Worm (Caenorhabditis elegans) whole organism, young adult: ENCODE measurements around the gene nhr-53.
A peak's percentile ranks its signal among the peaks of the same experiment; 100 is the strongest.

Source experiments
- B0019.2 ChIP-seq: fragments of 200-800 bp; sonication (Bioruptor generic); conservative IDR thresholded peaks from 2 replicates; pipeline ENCODE4 v1.3.6; 2022; ENCODE audit warnings: missing genetic modification reagents, missing genetic modification characterization, missing compliant biosample characterization
- D2030.7 ChIP-seq: fragments of 200-800 bp; sonication (Bioruptor generic); IDR thresholded peaks from 2 replicates; pipeline ENCODE4 v1.3.6; 2022; ENCODE audit warnings: missing genetic modification reagents, missing genetic modification characterization, missing compliant biosample characterization
- F33H1.4 ChIP-seq: fragments of 200-800 bp; sonication (Bioruptor generic); IDR thresholded peaks from 2 replicates; pipeline ENCODE4 v1.3.6; 2022; ENCODE audit warnings: missing genetic modification reagents, missing genetic modification characterization, missing compliant biosample characterization
- F37B4.10 ChIP-seq: fragments of 200-800 bp; sonication (Bioruptor generic); IDR thresholded peaks from 2 replicates; pipeline ENCODE4 v1.3.6; 2022; ENCODE audit warnings: missing genetic modification characterization, missing compliant biosample characterization
- K11D2.4 ChIP-seq: fragments of 200-800 bp; sonication (Bioruptor generic); IDR thresholded peaks from 2 replicates; pipeline ENCODE4 v1.3.6; 2022; ENCODE audit warnings: missing genetic modification reagents, missing genetic modification characterization, missing compliant biosample characterization
- K12H6.12 ChIP-seq: fragments of 200-800 bp; sonication (Bioruptor generic); optimal IDR thresholded peaks from 2 replicates; lab custom pipeline; 2018; ENCODE audit warnings: mild to moderate bottlenecking, missing genetic modification characterization, missing compliant biosample characterization
- Y53G8AR.9 ChIP-seq: fragments of 200-800 bp; sonication (Bioruptor generic); conservative IDR thresholded peaks from 2 replicates; pipeline ENCODE4 v1.3.6; 2022; ENCODE audit warnings: missing genetic modification reagents, missing genetic modification characterization, missing compliant biosample characterization
- Y95B8A.8 ChIP-seq: fragments of 200-800 bp; sonication (Bioruptor generic); IDR thresholded peaks from 2 replicates; pipeline ENCODE4 v1.3.6; 2022; ENCODE audit warnings: missing genetic modification reagents, missing genetic modification characterization, missing compliant biosample characterization
- ama-1 ChIP-seq, 3 experiments: fragments of 150-350 bp in 1 of 3; sonication (generic microtip) in 2 of 3; optimal IDR thresholded peaks; 2 replicates each; lab custom pipeline; 2014 to 2018; ENCODE audit warnings: missing biosample characterization in 2 of 3, missing genetic modification characterization in 2 of 3, missing genetic modification reagents in 2 of 3
- atf-7 ChIP-seq: sonication (generic microtip); optimal IDR thresholded peaks from 2 replicates; lab custom pipeline; 2017; ENCODE audit warnings: mild to moderate bottlenecking, missing genetic modification characterization, missing compliant biosample characterization
- attf-6 ChIP-seq: fragments of 200-800 bp; sonication (Bioruptor generic); IDR thresholded peaks from 2 replicates; pipeline ENCODE4 v1.3.6; 2022; ENCODE audit warnings: missing genetic modification reagents, missing genetic modification characterization, missing compliant biosample characterization
- bed-2 ChIP-seq: fragments of 200-800 bp; sonication (Bioruptor generic); IDR thresholded peaks from 2 replicates; pipeline ENCODE4 v1.3.6; 2022; ENCODE audit warnings: missing genetic modification reagents, missing genetic modification characterization, missing compliant biosample characterization
- cebp-2 ChIP-seq: fragments of 200-800 bp; sonication (Bioruptor generic); IDR thresholded peaks from 2 replicates; pipeline ENCODE4 v1.3.6; 2022; ENCODE audit warnings: missing genetic modification characterization, missing compliant biosample characterization
- ceh-27 ChIP-seq: fragments of 200-800 bp; sonication (Bioruptor generic); optimal IDR thresholded peaks from 2 replicates; lab custom pipeline; 2018; ENCODE audit warnings: mild to moderate bottlenecking, missing genetic modification characterization, moderate library complexity, missing compliant biosample characterization
- ceh-58 ChIP-seq: fragments of 200-800 bp; sonication (Bioruptor generic); IDR thresholded peaks from 2 replicates; pipeline ENCODE4 v1.3.6; 2022; ENCODE audit warnings: missing genetic modification characterization, missing compliant biosample characterization
- egl-44 ChIP-seq: fragments of 200-800 bp; sonication (Bioruptor generic); IDR thresholded peaks from 2 replicates; pipeline ENCODE4 v1.3.6; 2022; ENCODE audit warnings: missing genetic modification reagents, missing genetic modification characterization, missing compliant biosample characterization
- egrh-3 ChIP-seq: fragments of 200-800 bp; sonication (Bioruptor generic); IDR thresholded peaks from 2 replicates; pipeline ENCODE4 v1.3.6; 2022; ENCODE audit warnings: missing genetic modification reagents, missing genetic modification characterization, missing compliant biosample characterization
- ets-4 ChIP-seq: fragments of 200-800 bp; sonication (Bioruptor generic); optimal IDR thresholded peaks from 2 replicates; lab custom pipeline; 2018; ENCODE audit warnings: mild to moderate bottlenecking, missing genetic modification characterization, missing compliant biosample characterization
- him-1 ChIP-seq: sonication (generic microtip); optimal IDR thresholded peaks from 2 replicates; lab custom pipeline; 2016; ENCODE audit warnings: missing genotype, missing genetic modification reagents, missing genetic modification characterization, missing compliant biosample characterization
- hrde-1 ChIP-seq: sonication (generic microtip); optimal IDR thresholded peaks from 2 replicates; lab custom pipeline; 2016; ENCODE audit warnings: missing genetic modification characterization, mild to moderate bottlenecking, missing compliant biosample characterization, moderate library complexity, missing genotype, missing genetic modification reagents, borderline replicate concordance
- hsf-1 ChIP-seq: fragments of 200-800 bp; sonication (Bioruptor generic); IDR thresholded peaks from 2 replicates; pipeline ENCODE4 v1.3.6; 2022; ENCODE audit warnings: missing genetic modification reagents, missing genetic modification characterization, missing compliant biosample characterization
- let-526 ChIP-seq: fragments of 200-800 bp; sonication (Bioruptor generic); IDR thresholded peaks from 2 replicates; pipeline ENCODE4 v1.3.6; 2022; ENCODE audit warnings: missing genetic modification reagents, missing genetic modification characterization, missing compliant biosample characterization
- lin-35 ChIP-seq, 3 experiments: fragments of 150-350 bp in 2 of 3; sonication (generic microtip) in 1 of 3; optimal IDR thresholded peaks; 2 replicates each; lab custom pipeline; 2014 to 2018; ENCODE audit warnings: missing biosample characterization in 3 of 3, missing genetic modification characterization in 3 of 3, missing genetic modification reagents in 3 of 3
- lsl-1 ChIP-seq: fragments of 200-800 bp; sonication (Bioruptor generic); optimal IDR thresholded peaks from 2 replicates; lab custom pipeline; 2018; ENCODE audit warnings: mild to moderate bottlenecking, missing genetic modification characterization, moderate library complexity, missing compliant biosample characterization
- madf-6 ChIP-seq: fragments of 200-800 bp; sonication (Bioruptor generic); IDR thresholded peaks from 2 replicates; pipeline ENCODE4 v1.3.6; 2022; ENCODE audit warnings: missing genetic modification reagents, missing genetic modification characterization, missing compliant biosample characterization
- mcd-1 ChIP-seq: fragments of 200-800 bp; sonication (Bioruptor generic); IDR thresholded peaks from 2 replicates; pipeline ENCODE4 v1.3.6; 2022; ENCODE audit warnings: missing genetic modification reagents, missing genetic modification characterization, missing compliant biosample characterization
- mel-28 ChIP-seq: sonication (generic microtip); optimal IDR thresholded peaks from 2 replicates; lab custom pipeline; 2016; ENCODE audit warnings: borderline replicate concordance, mild to moderate bottlenecking, missing genetic modification characterization, missing compliant biosample characterization
- mes-4 ChIP-seq: sonication (generic microtip); optimal IDR thresholded peaks from 2 replicates; lab custom pipeline; 2016; ENCODE audit warnings: missing genotype, missing genetic modification characterization, missing compliant biosample characterization
- mxl-1 ChIP-seq: sonication (generic microtip); optimal IDR thresholded peaks from 2 replicates; lab custom pipeline; 2016; ENCODE audit warnings: missing genetic modification characterization, missing compliant biosample characterization
- nfyb-1 ChIP-seq: fragments of 200-800 bp; sonication (Bioruptor generic); IDR thresholded peaks from 2 replicates; pipeline ENCODE4 v1.3.6; 2022; ENCODE audit warnings: missing genetic modification reagents, missing genetic modification characterization, missing compliant biosample characterization
- nhr-80 ChIP-seq: sonication (generic microtip); optimal IDR thresholded peaks from 2 replicates; lab custom pipeline; 2016; ENCODE audit warnings: missing genetic modification characterization, missing compliant biosample characterization
- somi-1 ChIP-seq: fragments of 200-800 bp; sonication (Bioruptor generic); optimal IDR thresholded peaks from 2 replicates; lab custom pipeline; 2018; ENCODE audit warnings: mild to moderate bottlenecking, missing genetic modification characterization, missing compliant biosample characterization
- tlf-1 ChIP-seq: fragments of 200-800 bp; sonication (Bioruptor generic); optimal IDR thresholded peaks from 2 replicates; lab custom pipeline; 2018; ENCODE audit warnings: mild to moderate bottlenecking, missing genetic modification characterization, missing compliant biosample characterization
- unc-130 ChIP-seq: sonication (generic microtip); optimal IDR thresholded peaks from 2 replicates; lab custom pipeline; 2016; ENCODE audit warnings: missing genetic modification reagents, missing genetic modification characterization, missing compliant biosample characterization
- unc-62 ChIP-seq: fragments of 150-350 bp; optimal IDR thresholded peaks from 2 replicates; lab custom pipeline; 2014; ENCODE audit warnings: missing biosample characterization, missing genetic modification reagents, missing genetic modification characterization
- ztf-3 ChIP-seq: fragments of 200-800 bp; sonication (Bioruptor generic); optimal IDR thresholded peaks from 2 replicates; lab custom pipeline; 2018; ENCODE audit warnings: mild to moderate bottlenecking, missing genetic modification characterization, missing compliant biosample characterization

Gene nhr-53

DNA sequence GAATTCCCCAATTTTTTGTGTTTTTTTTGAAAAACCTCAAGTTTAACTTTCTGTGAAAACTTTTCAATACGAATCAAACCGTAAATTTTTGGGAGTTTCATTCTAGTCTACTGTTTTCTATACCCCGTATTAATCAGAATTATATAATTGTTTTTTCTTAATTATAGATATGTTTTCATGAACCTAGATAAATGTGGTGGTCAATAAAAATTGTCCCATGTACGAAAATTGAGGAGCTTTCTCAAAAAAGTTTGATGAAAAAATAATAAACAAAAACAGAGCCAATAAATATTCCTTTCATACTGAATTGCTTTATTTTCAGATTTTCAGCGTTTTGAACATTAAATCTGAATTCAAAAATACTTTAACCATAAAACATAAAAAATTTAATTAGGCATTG lies 8.2 kb upstream of the nhr-53 start, which contains the start of gene Y6E2A.1:
TSS of gene Y6E2A.1 (minus strand) at position 101 of the 400 bp plus-strand sequence.
- no peak for TF ChIP-seq nhr-80 (tag; lab: Kevin White, UChicago)
- no peak for TF ChIP-seq D2030.7 (GFP tag; lab: Robert Waterston, UW)
- no peak for TF ChIP-seq egrh-3 (GFP tag; lab: Robert Waterston, UW)
- no peak for TF ChIP-seq F33H1.4 (GFP tag; lab: Robert Waterston, UW)
- TF ChIP-seq let-526 (GFP tag; lab: Robert Waterston, UW), result no peak
- TF ChIP-seq K11D2.4, result no peak
- no peak for TF ChIP-seq mcd-1
- no peak for TF ChIP-seq attf-6 (GFP tag; lab: Robert Waterston, UW)
- TF ChIP-seq F37B4.10 (GFP tag; lab: Robert Waterston, UW), result no peak
- no peak for TF ChIP-seq Y95B8A.8
- no peak for TF ChIP-seq ceh-27

DNA sequence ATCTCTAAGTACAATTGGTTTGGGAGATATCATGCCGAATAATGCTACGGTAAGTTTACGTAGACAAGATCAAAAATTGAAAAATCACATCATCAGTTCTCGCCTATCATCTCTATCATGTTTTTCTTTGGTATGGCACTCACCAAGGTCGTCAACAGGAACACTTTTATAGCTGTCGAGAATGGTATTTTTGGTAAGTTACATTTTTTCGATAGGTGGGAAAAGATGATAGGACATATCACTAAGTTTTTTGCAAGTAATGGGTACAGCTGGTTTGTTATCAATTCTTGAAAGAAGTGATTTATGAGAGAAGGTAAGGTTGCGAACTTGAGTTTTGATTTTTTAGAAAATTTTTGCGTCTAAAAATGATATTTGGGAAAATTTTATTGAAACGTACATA lies 5.8 kb upstream of the nhr-53 start:
- TF ChIP-seq somi-1 (peak; percentile 27), mes-4 (tag; lab: Kevin White, UChicago) (no peak)

DNA sequence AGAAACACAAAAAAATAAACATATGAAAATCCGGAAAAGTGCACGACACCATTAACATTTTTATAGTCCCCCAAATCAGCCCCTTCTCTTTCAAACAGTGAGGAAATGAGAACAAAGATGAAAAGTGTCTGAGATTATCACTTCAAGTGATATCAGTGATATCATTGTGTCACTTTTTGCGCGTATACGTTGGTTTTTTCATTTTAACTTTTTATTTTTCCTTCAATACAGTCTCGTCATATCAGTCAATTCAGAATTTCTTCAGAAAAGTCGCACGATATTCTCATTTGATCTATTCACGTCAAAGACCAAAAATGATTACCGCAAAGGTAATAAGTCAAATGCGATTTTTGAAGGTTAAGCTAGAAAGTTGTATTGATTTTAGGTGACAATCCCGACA lies 2.6 kb upstream of the nhr-53 start, which contains the start of gene twk-34:
TSS of gene twk-34 (plus strand) at position 216 of the 400 bp plus-strand sequence.
- TF ChIP-seq ztf-3 (GFP tag; lab: Kevin White, UChicago) (no peak), lin-35 (GFP tag; optimal IDR thresholded peaks at IDR 0.05; lab: Kevin White, UChicago) (no peak), nfyb-1 (GFP tag; lab: Robert Waterston, UW) (no peak), ets-4 (GFP tag; lab: Kevin White, UChicago) (no peak), hsf-1 (GFP tag; lab: Robert Waterston, UW) (no peak), mxl-1 (no peak), K12H6.12 (tag; lab: Kevin White, UChicago) (no peak), bed-2 (GFP tag; lab: Robert Waterston, UW) (no peak), ceh-58 (GFP tag; lab: Robert Waterston, UW) (no peak), nhr-80 (tag; lab: Kevin White, UChicago) (no peak), egl-44 (no peak), cebp-2 (GFP tag; lab: Robert Waterston, UW) (no peak), hrde-1 (tag; lab: Kevin White, UChicago) (no peak), him-1 (tag; lab: Kevin White, UChicago) (no peak), Y53G8AR.9 (no peak), lsl-1 (GFP tag; lab: Kevin White, UChicago) (no peak), ama-1 (optimal IDR thresholded peaks at IDR 0.05; lab: Kevin White, UChicago) (no peak), ama-1 (GFP tag; optimal IDR thresholded peaks at IDR 0.05; lab: Kevin White, UChicago) (no peak)
- TF ChIP-seq, all 124 proteins: peak for 0

DNA sequence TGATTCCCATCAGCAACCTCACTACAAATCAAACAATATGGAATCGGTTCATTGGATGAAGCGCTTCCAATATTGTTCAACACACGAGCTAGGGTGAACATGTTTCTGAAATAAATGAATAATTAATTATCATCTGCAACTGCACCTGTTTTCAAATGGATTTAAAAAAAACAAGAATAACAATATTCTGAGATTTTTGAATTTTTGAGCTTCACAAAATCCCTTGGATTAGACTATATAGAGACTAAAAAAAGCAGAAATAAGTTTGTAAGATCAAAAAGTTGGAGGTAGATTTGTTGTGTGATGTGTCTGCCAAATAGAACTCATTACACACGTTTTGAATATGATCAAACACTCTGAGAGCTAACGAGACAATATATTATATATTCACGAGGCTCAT lies 2.4 kb downstream of the nhr-53 start, which contains the start of gene nhr-199:
TSS of gene nhr-199 (minus strand) at position 101 of the 400 bp plus-strand sequence.
- TF ChIP-seq unc-62 (GFP tag; lab: Kevin White, UChicago) (no peak), mel-28 (tag; lab: Kevin White, UChicago) (no peak)

DNA sequence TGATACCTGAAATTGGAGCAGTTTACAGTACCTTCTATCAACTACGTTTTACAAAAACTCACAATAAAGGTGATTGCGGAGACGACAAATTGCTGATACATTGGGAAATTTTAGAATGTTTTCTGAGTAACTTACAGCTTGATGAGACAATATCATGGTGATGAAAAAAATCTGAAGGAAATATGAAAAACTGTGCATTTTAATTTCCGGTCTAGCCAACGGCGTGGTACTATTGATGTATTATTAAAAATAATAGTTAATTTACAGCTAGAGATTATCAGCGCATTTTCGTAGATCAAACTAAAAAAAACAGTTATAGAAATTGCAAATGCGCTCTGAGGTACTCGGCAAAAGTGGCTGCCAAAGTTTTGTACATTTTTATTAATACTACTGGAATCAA lies 4.1 kb downstream of the nhr-53 start, which contains the start of gene srx-29:
TSS of gene srx-29 (minus strand) at position 101 of the 400 bp plus-strand sequence.
- TF ChIP-seq tlf-1 (GFP tag; lab: Kevin White, UChicago) (no peak), atf-7 (tag; lab: Kevin White, UChicago) (no peak), nfyb-1 (GFP tag; lab: Robert Waterston, UW) (no peak), B0019.2 (GFP tag; lab: Robert Waterston, UW) (no peak), unc-130 (GFP tag; lab: Kevin White, UChicago) (no peak), madf-6 (GFP tag; lab: Robert Waterston, UW) (no peak)
